Fruit fly (Drosophila melanogaster): Measurements from ENCODE around the gene CG7742.

CG7742 gene

dm6 chr2L:5224724-5225319 lies 9.9 kb upstream of the CG7742 start:
- TF ChIP-seq fd96Ca (GFP tag; IDR thresholded peaks at IDR 0.05), result no peak
- TF ChIP-seq CG34367 (tag; optimal IDR thresholded peaks at IDR 0.05), result no peak
- no peak for TF ChIP-seq Snoo (tag; optimal IDR thresholded peaks at IDR 0.05)
- no peak for TF ChIP-seq Ets98B (GFP tag; IDR thresholded peaks at IDR 0.05)
- no peak for TF ChIP-seq D1 (tag; optimal IDR thresholded peaks at IDR 0.05)
- peak; percentile 41; the same call in 2 of the 3 replicates for TF ChIP-seq CG4496 (GFP tag; IDR thresholded peaks at IDR 0.05)
- TF ChIP-seq CG8159 (tag; optimal IDR thresholded peaks at IDR 0.05), result no peak
- no peak for TF ChIP-seq EcR (GFP tag; optimal IDR thresholded peaks at IDR 0.05)
- no peak for TF ChIP-seq gl (tag; optimal IDR thresholded peaks at IDR 0.05)

DNA sequence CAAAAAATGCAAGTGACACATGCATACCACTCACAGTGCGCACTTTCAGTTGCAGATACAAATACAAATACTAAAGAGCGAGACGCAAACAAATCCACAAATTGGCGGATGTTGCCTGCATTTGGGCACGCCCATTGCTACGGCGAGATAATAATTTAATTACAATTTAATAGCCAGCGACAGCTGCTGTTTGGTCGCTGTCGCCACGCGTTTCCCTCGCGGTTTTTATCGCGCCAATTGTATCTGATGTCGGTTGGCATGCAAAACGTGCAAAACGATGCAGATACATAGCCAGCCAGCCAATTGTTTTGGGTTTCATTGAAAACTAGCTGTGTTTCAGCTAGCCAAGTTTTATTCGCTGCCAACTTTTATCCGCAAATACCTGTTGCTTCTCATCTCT lies 8.4 kb upstream of the CG7742 start:
- no peak for TF ChIP-seq CG34367 (tag; optimal IDR thresholded peaks at IDR 0.05)

DNA sequence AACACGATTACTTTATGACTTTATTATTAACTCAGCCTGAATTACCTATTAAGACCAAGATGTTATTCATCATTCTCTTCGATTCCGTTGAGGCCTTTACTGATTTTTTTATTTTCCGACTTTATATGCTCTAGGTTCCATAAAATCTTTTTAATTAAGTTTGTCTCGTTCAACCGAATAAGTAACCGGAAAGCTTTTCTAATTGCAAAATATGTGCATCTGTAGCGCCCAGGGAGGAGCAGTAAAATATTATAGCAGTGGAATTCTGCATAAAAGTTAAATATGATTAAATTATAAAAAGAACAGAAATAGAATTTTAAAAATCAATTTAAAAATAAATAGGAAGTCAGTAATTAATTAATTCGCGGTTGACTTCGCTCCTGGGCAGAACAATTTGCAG lies 1.6 kb upstream of the CG7742 start, which contains the start of the genes CG14034 and TpnC25D:
TSS of gene CG14034 (minus strand) at position 101 of the 400 bp plus-strand sequence.
TSS of gene TpnC25D (plus strand) at position 260 of the 400 bp plus-strand sequence.
- no peak for TF ChIP-seq CG32121 (GFP tag; IDR thresholded peaks at IDR 0.05)
- no peak for TF ChIP-seq CG12605 (GFP tag; IDR thresholded peaks at IDR 0.05)
- TF ChIP-seq Ets98B (GFP tag; IDR thresholded peaks at IDR 0.05), result no peak
- TF ChIP-seq gl (tag; optimal IDR thresholded peaks at IDR 0.05), result no peak
- no peak for TF ChIP-seq CG8301 (tag; optimal IDR thresholded peaks at IDR 0.05)
- TF ChIP-seq rn (GFP tag; IDR thresholded peaks at IDR 0.05), result no peak
- no peak for TF ChIP-seq D1 (tag; optimal IDR thresholded peaks at IDR 0.05)
- TF ChIP-seq Pif1B (GFP tag; optimal IDR thresholded peaks at IDR 0.05), result no peak

- TF ChIP-seq CG12605 (GFP tag; IDR thresholded peaks at IDR 0.05), result no peak
- no peak for TF ChIP-seq CG14655 (GFP tag; optimal IDR thresholded peaks at IDR 0.05)
- TF ChIP-seq gl (tag; optimal IDR thresholded peaks at IDR 0.05), result no peak
- no peak for TF ChIP-seq Pif1A (GFP tag; optimal IDR thresholded peaks at IDR 0.05)
- no peak for TF ChIP-seq CG8159 (tag; optimal IDR thresholded peaks at IDR 0.05)
- TF ChIP-seq CG34367 (tag; optimal IDR thresholded peaks at IDR 0.05), result no peak
- no peak for TF ChIP-seq rn (GFP tag; IDR thresholded peaks at IDR 0.05)
- no peak for TF ChIP-seq Pif1B (GFP tag; optimal IDR thresholded peaks at IDR 0.05)
- TF ChIP-seq EcR (GFP tag; optimal IDR thresholded peaks at IDR 0.05), result no peak
- TF ChIP-seq Snoo (tag; optimal IDR thresholded peaks at IDR 0.05), result no peak
- TF ChIP-seq fd96Ca (GFP tag; IDR thresholded peaks at IDR 0.05), result no peak
- TF ChIP-seq CG10348 (GFP tag; IDR thresholded peaks at IDR 0.05), result no peak
- no peak for TF ChIP-seq CG9948 (tag; optimal IDR thresholded peaks at IDR 0.05)
- TF ChIP-seq CG13204 (GFP tag; optimal IDR thresholded peaks at IDR 0.05), result no peak
- TF ChIP-seq CG4496 (GFP tag; IDR thresholded peaks at IDR 0.05), result no peak
- no peak for TF ChIP-seq D1 (tag; optimal IDR thresholded peaks at IDR 0.05)
- no peak for TF ChIP-seq CG32121 (GFP tag; IDR thresholded peaks at IDR 0.05)
- no peak for TF ChIP-seq CG8301 (tag; optimal IDR thresholded peaks at IDR 0.05)
These were observed 3.9 kb downstream of the CG7742 start for dm6 chr2L:5210946-5211345.

DNA sequence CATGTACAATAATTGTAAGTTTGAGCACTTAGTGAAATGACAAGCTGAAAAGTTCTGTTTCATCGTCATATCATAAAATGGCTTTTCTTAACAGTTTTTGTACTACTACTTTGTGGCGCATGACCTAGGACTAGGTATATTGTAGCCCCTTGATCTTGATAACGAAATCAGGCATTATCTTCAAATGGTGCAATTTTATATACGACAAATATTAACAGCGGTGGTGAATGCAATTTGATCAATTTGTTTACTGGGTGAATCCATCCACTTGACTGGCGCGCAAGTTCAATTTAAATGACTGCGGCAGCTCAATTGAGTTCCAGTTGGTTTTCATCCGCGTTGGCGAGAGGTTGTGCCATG lies 4.8 kb downstream of the CG7742 start, which contains the start of gene Cyp28d1:
TSS of gene Cyp28d1 (plus strand) at position 316 of the 360 bp plus-strand sequence.
- no peak for TF ChIP-seq Pif1B (GFP tag; optimal IDR thresholded peaks at IDR 0.05)
- TF ChIP-seq fd96Ca (GFP tag; IDR thresholded peaks at IDR 0.05), result no peak
- no peak for TF ChIP-seq Ets98B (GFP tag; IDR thresholded peaks at IDR 0.05)
- TF ChIP-seq D1 (tag; optimal IDR thresholded peaks at IDR 0.05), result no peak
- TF ChIP-seq CG13204 (GFP tag; optimal IDR thresholded peaks at IDR 0.05), result no peak

DNA sequence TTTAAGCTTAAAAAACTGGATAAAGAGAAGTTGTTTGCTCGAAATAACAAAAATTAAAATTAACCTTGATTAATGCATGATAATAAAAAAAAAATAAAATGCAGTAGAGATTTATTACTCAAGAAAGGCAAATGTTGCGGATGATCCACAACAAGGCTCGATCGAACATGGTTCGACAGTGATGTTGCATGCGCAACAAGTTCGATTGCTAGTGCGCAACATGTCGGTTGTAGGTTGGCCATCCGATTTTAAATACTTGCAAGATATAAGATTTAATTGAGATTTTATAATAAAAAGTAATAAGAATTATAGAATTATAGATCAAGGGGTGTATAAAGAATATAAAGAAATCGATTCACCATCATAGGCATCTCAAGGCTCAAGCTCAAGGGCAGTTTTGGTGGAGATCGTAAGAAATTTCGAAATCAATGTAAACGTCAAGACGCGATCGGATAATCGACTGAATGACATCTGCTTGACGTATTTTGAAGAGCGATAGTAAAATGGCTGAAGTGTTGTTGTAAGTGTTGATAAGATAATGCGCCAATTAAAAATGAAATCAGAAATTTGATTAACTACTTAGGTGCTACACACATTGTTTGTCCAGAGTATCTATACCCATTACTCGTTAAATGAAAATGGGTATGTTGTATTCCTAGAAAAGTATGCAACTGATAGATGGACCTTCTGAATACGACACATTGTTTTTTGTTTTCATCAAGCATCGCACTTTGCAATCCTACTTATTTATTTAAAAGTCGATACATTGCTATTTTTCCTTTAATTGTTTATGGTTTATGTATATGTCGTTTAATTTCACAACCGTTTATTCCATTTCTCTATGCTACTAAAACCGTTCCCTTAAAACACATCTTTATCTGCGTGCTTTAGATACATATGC lies 5.4 kb downstream of the CG7742 start:
- TF ChIP-seq Pif1B (GFP tag; optimal IDR thresholded peaks at IDR 0.05) (no peak), Snoo (tag; optimal IDR thresholded peaks at IDR 0.05) (no peak), D1 (tag; optimal IDR thresholded peaks at IDR 0.05) (no peak), Pif1A (GFP tag; optimal IDR thresholded peaks at IDR 0.05) (no peak), CG15710 (tag; optimal IDR thresholded peaks at IDR 0.05) (no peak), CG8301 (tag; optimal IDR thresholded peaks at IDR 0.05) (no peak), CG14655 (GFP tag; optimal IDR thresholded peaks at IDR 0.05) (no peak), CG4496 (GFP tag; IDR thresholded peaks at IDR 0.05) (no peak), CG12605 (GFP tag; IDR thresholded peaks at IDR 0.05) (no peak), CG34367 (tag; optimal IDR thresholded peaks at IDR 0.05) (no peak), CG10348 (GFP tag; IDR thresholded peaks at IDR 0.05) (no peak), CG8159 (tag; optimal IDR thresholded peaks at IDR 0.05) (no peak), Ets98B (GFP tag; IDR thresholded peaks at IDR 0.05) (no peak), fd96Ca (GFP tag; IDR thresholded peaks at IDR 0.05) (no peak), CG17806 (tag; optimal IDR thresholded peaks at IDR 0.05) (no peak), CG13204 (GFP tag; optimal IDR thresholded peaks at IDR 0.05) (no peak), EcR (GFP tag; optimal IDR thresholded peaks at IDR 0.05) (no peak), rn (GFP tag; IDR thresholded peaks at IDR 0.05) (no peak)
